Worm (Caenorhabditis elegans): ENCODE results near the gene mrps-11.

The mrps-11 gene

ce11 chrV:12484585-12484984 lies 9.8 kb downstream of the mrps-11 start, which contains the start of gene srt-39:
Gene srt-39 (plus strand): TSS chrV:12484885.
- TF ChIP-seq egl-13 (tag; optimal IDR thresholded peaks at IDR 0.05) (no peak), mep-1 (tag; optimal IDR thresholded peaks at IDR 0.05) (no peak), ceh-8 (GFP tag; optimal IDR thresholded peaks at IDR 0.05) (no peak), elt-3 (tag; optimal IDR thresholded peaks at IDR 0.05) (no peak), nhr-20 (tag; optimal IDR thresholded peaks at IDR 0.05) (no peak), snpc-4 (tag; optimal IDR thresholded peaks at IDR 0.05) (no peak), ama-1 (optimal IDR thresholded peaks at IDR 0.05) (no peak), fos-1 (tag; optimal IDR thresholded peaks at IDR 0.05) (no peak), pqm-1 (tag; optimal IDR thresholded peaks at IDR 0.05) (no peak), lin-14 (GFP tag; optimal IDR thresholded peaks at IDR 0.05) (no peak), fkh-4 (tag; optimal IDR thresholded peaks at IDR 0.05; ENCODE audit: borderline replicate concordance) (no peak), nhr-19 (GFP tag; conservative IDR thresholded peaks at IDR 0.05) (no peak), nhr-85 (tag) (no peak), pax-3 (tag; optimal IDR thresholded peaks at IDR 0.05) (no peak), blmp-1 (tag; optimal IDR thresholded peaks at IDR 0.05) (no peak), sup-37 (GFP tag; optimal IDR thresholded peaks at IDR 0.05) (no peak), ceh-63 (GFP tag; optimal IDR thresholded peaks at IDR 0.05) (no peak)

- TF ChIP-seq tlp-1 (tag; optimal IDR thresholded peaks at IDR 0.05) (no peak), snu-23 (GFP tag; optimal IDR thresholded peaks at IDR 0.05) (peak; percentile 11), pqm-1 (tag; optimal IDR thresholded peaks at IDR 0.05) (no peak), mep-1 (tag; optimal IDR thresholded peaks at IDR 0.05) (peak; percentile 32), efl-3 (GFP tag; optimal IDR thresholded peaks at IDR 0.05) (no peak), lir-3 (tag; optimal IDR thresholded peaks at IDR 0.05; ENCODE audit: poor library complexity) (no peak), F16B12.6 (tag; optimal IDR thresholded peaks at IDR 0.05) (no peak), sup-37 (GFP tag; optimal IDR thresholded peaks at IDR 0.05) (no peak), irx-1 (tag; optimal IDR thresholded peaks at IDR 0.05) (no peak), xbp-1 (tag; optimal IDR thresholded peaks at IDR 0.05) (no peak), ceh-82 (tag; optimal IDR thresholded peaks at IDR 0.05) (no peak), fkh-10 (GFP tag; optimal IDR thresholded peaks at IDR 0.05) (no peak), sox-4 (tag; optimal IDR thresholded peaks at IDR 0.05) (no peak), elt-3 (tag; optimal IDR thresholded peaks at IDR 0.05) (no peak), hlh-17 (GFP tag; optimal IDR thresholded peaks at IDR 0.05; ENCODE audit: borderline replicate concordance) (no peak), nhr-76 (tag; optimal IDR thresholded peaks at IDR 0.05) (no peak), unc-62 (GFP tag; optimal IDR thresholded peaks at IDR 0.05) (no peak), lin-35 (GFP tag; optimal IDR thresholded peaks at IDR 0.05) (no peak), nhr-19 (GFP tag; conservative IDR thresholded peaks at IDR 0.05) (0 out of 2 replicates have a peak, but pooled peaks have one; percentile 17), ztf-11 (tag; optimal IDR thresholded peaks at IDR 0.05) (no peak), C16A3.4 (tag; optimal IDR thresholded peaks at IDR 0.05) (no peak), efl-1 (optimal IDR thresholded peaks at IDR 0.05) (no peak), efl-1 (GFP tag; optimal IDR thresholded peaks at IDR 0.05 in 1 of 2) (no peak), lsy-2 (tag; optimal IDR thresholded peaks at IDR 0.05) (peak in 1 of 2 experiments; percentile 39), nhr-28 (tag; optimal IDR thresholded peaks at IDR 0.05) (no peak), nhr-20 (tag; optimal IDR thresholded peaks at IDR 0.05) (no peak), ces-1 (GFP tag; optimal IDR thresholded peaks at IDR 0.05) (no peak), nhr-71 (tag; optimal IDR thresholded peaks at IDR 0.05) (peak; percentile 40), ceh-63 (GFP tag; optimal IDR thresholded peaks at IDR 0.05) (no peak), pag-3 (tag; optimal IDR thresholded peaks at IDR 0.05; ENCODE audit: borderline replicate concordance, insufficient read depth) (peak; percentile 95), unc-98 (GFP tag; IDR thresholded peaks at IDR 0.05) (no peak), mef-2 (tag; optimal IDR thresholded peaks at IDR 0.05) (no peak), dpl-1 (GFP tag; optimal IDR thresholded peaks at IDR 0.05) (no peak), ceh-8 (GFP tag; optimal IDR thresholded peaks at IDR 0.05) (no peak), aha-1 (tag; optimal IDR thresholded peaks at IDR 0.05) (no peak), rnt-1 (tag; optimal IDR thresholded peaks at IDR 0.05) (peak; percentile 44), nhr-85 (tag) (no peak), unc-86 (tag; optimal IDR thresholded peaks at IDR 0.05) (no peak), ceh-88 (GFP tag; IDR thresholded peaks at IDR 0.05) (no peak), hlh-4 (tag; optimal IDR thresholded peaks at IDR 0.05) (no peak), nhr-47 (tag; optimal IDR thresholded peaks at IDR 0.05) (no peak), C04F5.9 (tag; optimal IDR thresholded peaks at IDR 0.05) (no peak), ets-5 (GFP tag; IDR thresholded peaks at IDR 0.05) (no peak)
Measured at ce11 chrV:12478990-12479389, 15.4 kb downstream of the mrps-11 start.

Data from whole organism, L1 larva.